Worm (Caenorhabditis elegans) whole organism, L4 larva: ENCODE results near the gene W04G3.13.

Experiments
- daf-12 ChIP-seq: fragments of 150-350 bp; optimal IDR thresholded peaks from 2 replicates; lab custom pipeline; 2014; ENCODE audit warnings: missing biosample characterization, missing genetic modification reagents, missing genetic modification characterization
- fos-1 ChIP-seq: fragments of 150-350 bp; optimal IDR thresholded peaks from 2 replicates; lab custom pipeline; 2014; ENCODE audit warnings: missing biosample characterization, missing genetic modification characterization
- lin-1 ChIP-seq: fragments of 200-800 bp; sonication (Bioruptor generic); IDR thresholded peaks from 2 replicates; pipeline ENCODE4 v1.3.6; 2022; ENCODE audit warnings: missing genetic modification reagents, missing genetic modification characterization, missing compliant biosample characterization
- nhr-25 ChIP-seq: sonication (generic microtip); optimal IDR thresholded peaks from 2 replicates; lab custom pipeline; 2017; ENCODE audit warnings: missing genetic modification characterization, mild to moderate bottlenecking, missing compliant biosample characterization, antibody characterized with exemption, moderate library complexity, borderline replicate concordance; ENCODE audit not compliant: insufficient read depth
- unc-62 ChIP-seq, 3 experiments: fragments of 150-350 bp in 1 of 3; sonication (generic microtip); optimal IDR thresholded peaks in 2 of 3; peaks in 1 of 3; 1 replicate in 1 of 3; 2 replicates in 2 of 3; lab custom pipeline; 2014 to 2017; ENCODE audit warnings: missing biosample characterization in 3 of 3, missing genetic modification characterization in 3 of 3, missing genetic modification reagents in 3 of 3, missing genotype in 1 of 3

ce11 chrX:11097343-11097742 is 17.8 kb upstream of the W04G3.13 start:
- TF ChIP-seq nhr-25 (tag; lab: Kevin White, UChicago) (no peak), fos-1 (tag; lab: Kevin White, UChicago) (no peak), daf-12 (tag; lab: Kevin White, UChicago) (no peak), lin-1 (GFP tag; lab: Robert Waterston, UW) (no peak), unc-62 (GFP tag; optimal IDR thresholded peaks at IDR 0.05 in 1 of 2; lab: Kevin White, UChicago) (no peak), unc-62 (tag; optimal IDR thresholded peaks at IDR 0.05; lab: Kevin White, UChicago) (no peak)
